Fruit fly (Drosophila melanogaster) whole organism, wandering third instar larva: Measurements from ENCODE around the gene Ctu2.

Source experiments
- Abd-B ChIP-seq: fragments of >200 bp; optimal IDR thresholded peaks from 2 replicates; lab custom pipeline; 2017; ENCODE audit warnings: missing biosample characterization, missing genetic modification characterization
- Dfd ChIP-seq: fragments of >200 bp; optimal IDR thresholded peaks from 2 replicates; lab custom pipeline; 2017; ENCODE audit warnings: missing biosample characterization, missing genetic modification characterization
- Dif ChIP-seq: fragments of 200-275, 200-300 bp; sonication (Bioruptor generic); optimal IDR thresholded peaks from 2 replicates; lab custom pipeline; 2018; ENCODE audit warnings: missing biosample characterization, missing genetic modification characterization; ENCODE audit not compliant: partially characterized antibody
- GATAd ChIP-seq: sonication (Bioruptor generic); optimal IDR thresholded peaks from 2 replicates; lab custom pipeline; 2016; ENCODE audit warnings: missing biosample characterization, missing genetic modification characterization
- Jra ChIP-seq: sonication (Bioruptor generic); optimal IDR thresholded peaks from 2 replicates; lab custom pipeline; 2016; ENCODE audit warnings: missing biosample characterization, missing genetic modification characterization
- Mio ChIP-seq: sonication (Bioruptor generic); optimal IDR thresholded peaks from 2 replicates; lab custom pipeline; 2016; ENCODE audit warnings: missing biosample characterization, missing genetic modification characterization
- Myc ChIP-seq: fragments of >200 bp; optimal IDR thresholded peaks from 2 replicates; lab custom pipeline; 2017
- OdsH ChIP-seq: fragments of 200-800 bp; sonication (Bioruptor generic); optimal IDR thresholded peaks from 2 replicates; lab custom pipeline; 2016; ENCODE audit warnings: missing biosample characterization, mild to moderate bottlenecking, missing genetic modification characterization
- Vsx2 ChIP-seq: fragments of 200-300, 225-300 bp; sonication (Bioruptor generic); optimal IDR thresholded peaks from 2 replicates; lab custom pipeline; 2018; ENCODE audit warnings: missing biosample characterization, missing genetic modification characterization; ENCODE audit not compliant: partially characterized antibody
- h ChIP-seq: fragments of 200-800 bp; sonication (Bioruptor generic); optimal IDR thresholded peaks from 3 replicates; lab custom pipeline; 2016; ENCODE audit warnings: missing biosample characterization, mild to moderate bottlenecking, missing genetic modification characterization
- lola ChIP-seq: fragments of >200 bp; optimal IDR thresholded peaks from 2 replicates; lab custom pipeline; 2017; ENCODE audit warnings: missing biosample characterization, missing genetic modification characterization
- pan ChIP-seq: fragments of >200 bp; optimal IDR thresholded peaks from 2 replicates; lab custom pipeline; 2017

DNA sequence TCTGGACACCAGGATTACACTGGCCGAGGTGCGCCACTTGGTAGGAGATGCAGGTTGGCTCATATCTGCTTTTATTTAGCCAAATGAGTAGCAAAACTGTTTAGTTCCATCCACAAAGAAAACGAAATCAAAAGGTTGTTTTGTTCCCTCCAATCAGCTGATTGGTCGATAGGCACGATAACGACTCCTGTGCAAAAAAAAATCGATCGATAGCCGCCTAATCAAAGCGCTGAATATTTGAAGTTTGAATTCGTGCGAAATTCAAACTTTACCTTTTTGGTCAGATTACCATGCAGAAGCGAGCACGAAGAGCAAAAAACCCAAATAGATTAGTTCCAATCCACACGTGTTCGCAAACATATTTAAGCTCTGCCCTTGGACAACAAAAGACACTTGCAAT lies 8.5 kb downstream of the Ctu2 start, which contains the start of the genes CG10195 and CG13084:
- TF ChIP-seq Dfd (no peak), h (GFP tag; lab: Kevin White, UChicago) (no peak), lola (no peak), Jra (GFP tag; lab: Kevin White, UChicago) (no peak), OdsH (GFP tag; lab: Kevin White, UChicago) (no peak), Dif (no peak), Vsx2 (no peak), GATAd (no peak), pan (lab: Kevin White, UChicago) (no peak), Mio (GFP tag; lab: Kevin White, UChicago) (no peak), Myc (lab: Kevin White, UChicago) (no peak), Abd-B (GFP tag; lab: Kevin White, UChicago) (no peak)
